Worm (Caenorhabditis elegans) whole organism, midembryonic: ENCODE measurements around the gene EGAP1.5.

Experiments
- T22C8.4 ChIP-seq: fragments of 200-800 bp; sonication (Bioruptor generic); IDR thresholded peaks from 2 replicates; pipeline ENCODE4 v1.3.6; 2022; ENCODE audit warnings: missing genetic modification characterization, missing compliant biosample characterization
- cog-1 ChIP-seq: sonication (generic microtip); optimal IDR thresholded peaks from 2 replicates; lab custom pipeline; 2016; ENCODE audit warnings: missing genetic modification characterization, missing compliant biosample characterization
- flt-1 ChIP-seq: fragments of 200-800 bp; sonication (Bioruptor generic); IDR thresholded peaks from 2 replicates; pipeline ENCODE4 v1.3.6; 2022; ENCODE audit warnings: missing genetic modification characterization, missing compliant biosample characterization
- klf-2 ChIP-seq: fragments of 200-800 bp; sonication (Bioruptor generic); conservative IDR thresholded peaks from 2 replicates; pipeline ENCODE4 v1.3.6; 2022; ENCODE audit warnings: missing genetic modification reagents, missing genetic modification characterization, missing compliant biosample characterization
- med-1 ChIP-seq: sonication (generic microtip); optimal IDR thresholded peaks from 2 replicates; lab custom pipeline; 2017; ENCODE audit warnings: missing genetic modification characterization, mild to moderate bottlenecking, missing compliant biosample characterization, antibody characterized with exemption, missing genetic modification reagents; ENCODE audit not compliant: insufficient read depth
- ref-1 ChIP-seq: fragments of 200-800 bp; sonication (Bioruptor generic); conservative IDR thresholded peaks from 2 replicates; pipeline ENCODE4 v1.3.6; 2022; ENCODE audit warnings: missing genetic modification reagents, missing genetic modification characterization, missing compliant biosample characterization
- tab-1 ChIP-seq: fragments of 200-800 bp; sonication (Bioruptor generic); IDR thresholded peaks from 2 replicates; pipeline ENCODE4 v1.3.6; 2022; ENCODE audit warnings: missing genetic modification characterization, missing compliant biosample characterization
- ztf-23 ChIP-seq: fragments of 200-800 bp; sonication (Bioruptor generic); IDR thresholded peaks from 2 replicates; pipeline ENCODE4 v1.3.6; 2022; ENCODE audit warnings: missing genetic modification reagents, missing genetic modification characterization, missing compliant biosample characterization
- ztf-29 ChIP-seq: fragments of 200-800 bp; sonication (Bioruptor generic); IDR thresholded peaks from 2 replicates; pipeline ENCODE4 v1.3.6; 2022; ENCODE audit warnings: missing genetic modification reagents, missing genetic modification characterization, missing compliant biosample characterization

EGAP1.5 gene

ce11 chrIII:5938013-5938412, 6.5 kb downstream of the EGAP1.5 start:
- peak; percentile 11; the same call in 1 of the 2 replicates for TF ChIP-seq ztf-23
- TF ChIP-seq T22C8.4: no peak

ce11 chrIII:5938790-5939452, 7.4 kb downstream of the EGAP1.5 start:
- no peak for TF ChIP-seq flt-1
- no peak for TF ChIP-seq ztf-29 (GFP tag; lab: Robert Waterston, UW)

DNA sequence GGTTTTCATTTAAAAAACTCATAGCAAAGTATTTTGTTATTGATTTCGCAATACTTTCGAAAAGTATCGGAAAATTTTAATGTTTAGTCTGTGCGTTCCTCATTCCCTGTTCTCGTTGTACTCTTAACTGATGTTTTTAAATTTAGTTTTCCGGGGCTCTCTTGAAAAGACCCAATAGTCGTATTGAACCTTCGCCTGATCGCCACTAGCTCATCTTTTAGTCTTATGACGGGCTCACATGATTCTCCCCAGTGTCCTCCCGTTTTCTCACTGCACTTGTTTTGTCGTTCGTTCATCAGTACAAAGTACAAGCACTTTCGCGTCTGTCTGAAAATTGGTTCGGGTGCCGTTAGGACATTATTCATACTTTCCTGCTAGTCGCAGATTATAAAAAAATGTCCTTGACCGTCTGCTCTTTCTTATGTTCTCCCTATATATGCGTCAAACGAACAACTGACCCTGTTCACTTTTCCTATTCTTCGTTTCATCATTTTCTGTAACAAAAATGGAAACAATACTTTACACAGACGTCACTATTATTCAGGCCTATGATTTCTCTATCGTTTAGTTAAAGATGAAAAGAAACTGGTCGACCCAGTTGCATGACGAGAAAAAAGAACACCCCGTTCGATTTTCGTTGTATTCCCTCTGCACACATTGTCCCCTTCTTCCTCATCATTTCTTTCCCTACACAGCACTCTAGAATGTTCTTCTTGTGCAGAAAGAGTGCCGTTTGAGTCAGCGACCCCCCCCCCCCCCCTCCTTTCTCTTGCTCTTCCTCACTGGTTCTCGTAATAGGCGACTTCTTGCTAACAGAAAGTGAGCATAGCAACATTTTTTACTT, 8.2 kb downstream of the EGAP1.5 start, which contains the start of gene ubq-1:
Gene ubq-1 (plus strand): TSS at position 802 of the 844 bp plus-strand sequence.
- TF ChIP-seq T22C8.4 (no peak), tab-1 (GFP tag; lab: Robert Waterston, UW) (0 out of 2 replicates have a peak, but pooled peaks have one; percentile 61), flt-1 (peak; percentile 43; the same call in 1 of the 2 replicates)

DNA sequence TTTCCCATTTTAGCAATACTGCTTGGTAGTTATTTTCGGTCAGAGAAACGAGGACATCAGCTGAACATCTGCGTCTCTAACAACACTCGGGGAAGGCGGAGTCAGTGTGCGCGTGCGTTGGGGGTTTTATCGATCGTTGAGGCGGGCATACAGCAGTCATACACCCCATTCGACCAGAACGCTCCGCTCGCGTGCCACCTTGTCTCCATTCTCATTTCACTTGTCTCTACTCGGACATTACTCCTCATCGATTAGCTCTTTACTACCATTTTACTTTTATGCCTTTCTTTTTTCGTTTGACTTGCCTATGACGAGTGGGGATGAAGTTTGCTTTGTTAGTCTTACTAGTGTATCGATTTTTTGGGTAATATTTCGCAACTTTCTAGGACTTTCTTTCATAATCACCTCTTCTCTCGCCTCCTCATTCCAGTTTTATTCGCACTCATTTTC, 9.0 kb downstream of the EGAP1.5 start:
- TF ChIP-seq flt-1 (peak; percentile 68; the same call in 1 of the 2 replicates), ztf-23 (0 out of 2 replicates have a peak, but pooled peaks have one; percentile 19), T22C8.4 (peak; percentile 92), ref-1 (GFP tag; lab: Robert Waterston, UW) (no peak), klf-2 (no peak)

- TF ChIP-seq cog-1 (tag; lab: Kevin White, UChicago) (no peak), ref-1 (GFP tag; lab: Robert Waterston, UW) (no peak), ztf-29 (GFP tag; lab: Robert Waterston, UW) (no peak), flt-1 (no peak), klf-2 (no peak), med-1 (GFP tag; lab: Kevin White, UChicago) (no peak), tab-1 (GFP tag; lab: Robert Waterston, UW) (no peak), ztf-23 (no peak), T22C8.4 (no peak)
Measured at ce11 chrIII:5942104-5942503, 10.6 kb downstream of the EGAP1.5 start.

DNA sequence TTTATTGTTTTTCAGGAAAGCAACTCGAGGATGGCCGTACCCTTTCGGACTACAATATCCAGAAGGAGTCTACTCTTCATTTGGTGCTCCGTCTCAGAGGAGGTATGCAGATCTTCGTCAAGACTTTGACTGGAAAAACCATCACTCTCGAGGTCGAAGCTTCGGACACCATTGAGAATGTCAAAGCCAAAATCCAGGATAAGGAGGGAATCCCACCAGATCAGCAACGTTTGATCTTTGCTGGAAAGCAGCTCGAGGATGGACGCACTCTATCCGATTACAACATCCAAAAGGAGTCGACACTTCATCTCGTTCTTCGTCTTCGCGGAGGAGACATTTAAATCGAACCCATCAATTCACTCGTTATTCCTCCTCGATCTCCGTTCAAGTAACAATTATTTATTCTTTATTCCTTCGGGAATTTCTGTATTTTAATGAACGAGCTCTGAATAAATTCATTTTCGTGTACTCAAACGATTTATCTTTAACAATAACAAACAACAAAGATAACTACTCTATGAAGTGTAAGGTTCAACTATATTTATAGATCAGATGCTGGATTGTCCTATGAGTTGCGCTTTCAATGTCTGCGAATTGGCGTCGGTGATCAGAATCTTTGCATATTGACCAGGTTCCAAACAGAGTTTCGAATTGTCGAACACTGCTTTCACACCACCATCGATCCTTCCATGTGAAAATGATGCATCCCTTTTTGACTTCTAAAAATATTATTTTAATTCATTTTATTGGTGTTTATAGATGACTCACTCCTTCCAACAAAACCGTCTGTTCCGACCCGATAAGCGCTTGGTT, 12.1 kb downstream of the EGAP1.5 start:
- TF ChIP-seq ref-1 (GFP tag; lab: Robert Waterston, UW): no peak
- no peak for TF ChIP-seq klf-2
- 0 out of 2 replicates have a peak, but pooled peaks have one; percentile 7 for TF ChIP-seq T22C8.4
- TF ChIP-seq ztf-23: no peak
- TF ChIP-seq cog-1 (tag; lab: Kevin White, UChicago): no peak
- TF ChIP-seq ztf-29 (GFP tag; lab: Robert Waterston, UW): no peak
- TF ChIP-seq tab-1 (GFP tag; lab: Robert Waterston, UW): 0 out of 2 replicates have a peak, but pooled peaks have one; percentile 20
- TF ChIP-seq med-1 (GFP tag; lab: Kevin White, UChicago): no peak

DNA sequence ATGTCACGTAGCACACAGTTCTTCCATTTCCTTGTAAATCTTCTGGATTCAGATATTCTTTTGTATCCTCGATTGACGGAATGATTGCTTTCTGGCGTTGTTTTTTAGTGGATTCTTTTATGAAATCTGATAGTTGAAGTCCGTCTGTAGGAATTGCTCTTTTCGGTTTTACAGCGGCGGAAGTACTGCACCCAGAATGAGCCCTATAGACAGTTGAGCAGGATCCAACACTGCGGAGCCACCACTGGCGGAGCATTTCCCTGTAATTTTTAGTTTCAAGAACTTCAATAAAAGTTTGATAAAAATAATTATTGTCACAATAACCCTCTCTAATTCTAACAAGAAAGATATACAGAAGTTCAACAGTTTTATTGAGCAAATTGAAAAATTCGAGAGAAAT, 14.3 kb downstream of the EGAP1.5 start, which contains the start of gene F25B5.5:
Gene F25B5.5 (minus strand): TSS at position 260 of the 400 bp plus-strand sequence.
- TF ChIP-seq tab-1 (GFP tag; lab: Robert Waterston, UW) (no peak), med-1 (GFP tag; lab: Kevin White, UChicago) (no peak), cog-1 (tag; lab: Kevin White, UChicago) (no peak), T22C8.4 (no peak), klf-2 (no peak), flt-1 (no peak), ztf-29 (GFP tag; lab: Robert Waterston, UW) (no peak), ref-1 (GFP tag; lab: Robert Waterston, UW) (no peak), ztf-23 (no peak)

DNA sequence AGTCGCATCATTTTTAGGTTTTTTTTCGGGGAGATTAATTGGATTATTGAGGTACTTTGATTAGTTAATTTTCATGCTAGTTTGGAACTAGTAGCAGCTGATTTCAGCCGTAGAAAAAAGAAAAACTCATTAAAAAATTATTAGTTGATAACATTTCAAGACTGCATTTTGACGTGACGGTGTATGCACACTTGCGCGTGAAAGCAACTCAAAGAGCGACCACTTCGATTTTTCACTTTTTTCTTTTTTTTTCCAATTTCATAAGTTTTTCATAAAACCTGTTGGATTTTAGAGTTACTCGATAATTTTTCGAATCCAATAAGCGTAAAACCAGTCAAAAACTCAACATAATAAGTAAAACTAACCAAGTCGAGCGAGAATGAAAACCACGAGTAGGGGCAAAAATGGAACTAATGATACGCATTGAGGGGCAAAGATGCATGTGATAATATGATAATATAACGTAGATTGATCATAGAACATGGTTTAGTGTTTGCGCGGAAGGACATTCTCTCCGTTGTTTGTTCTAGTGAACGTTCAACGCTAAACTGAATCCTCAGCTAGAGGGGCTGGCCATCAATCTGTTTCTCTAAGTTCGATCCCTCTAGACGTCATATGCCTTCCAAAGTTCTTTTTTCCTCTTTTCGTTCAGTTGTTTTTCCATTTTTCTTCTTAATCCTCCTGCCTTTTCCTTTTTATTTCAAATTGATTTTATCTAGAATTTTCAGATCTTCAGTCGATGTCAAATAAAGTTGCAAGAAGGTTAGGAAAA, 16.8 kb downstream of the EGAP1.5 start, which contains the start of the genes F25B5.6 and F25B5.3:
Gene F25B5.6 (minus strand): TSS at position 572 of the 772 bp plus-strand sequence.
Gene F25B5.3 (plus strand): TSS at position 722 of the 772 bp plus-strand sequence.
- no peak for TF ChIP-seq ztf-29 (GFP tag; lab: Robert Waterston, UW)
- TF ChIP-seq tab-1 (GFP tag; lab: Robert Waterston, UW): no peak
- no peak for TF ChIP-seq med-1 (GFP tag; lab: Kevin White, UChicago)
- TF ChIP-seq T22C8.4: no peak
- no peak for TF ChIP-seq cog-1 (tag; lab: Kevin White, UChicago)
- no peak for TF ChIP-seq klf-2
- TF ChIP-seq ztf-23: no peak
- no peak for TF ChIP-seq flt-1
- no peak for TF ChIP-seq ref-1 (GFP tag; lab: Robert Waterston, UW)

ce11 chrIII:5948986-5949385, 17.5 kb downstream of the EGAP1.5 start:
- TF ChIP-seq flt-1 (no peak), ztf-29 (GFP tag; lab: Robert Waterston, UW) (no peak), tab-1 (GFP tag; lab: Robert Waterston, UW) (no peak), T22C8.4 (no peak), klf-2 (no peak), ztf-23 (no peak), med-1 (GFP tag; lab: Kevin White, UChicago) (no peak), cog-1 (tag; lab: Kevin White, UChicago) (no peak), ref-1 (GFP tag; lab: Robert Waterston, UW) (no peak)
